Fruit fly (Drosophila melanogaster) whole organism, wandering third instar larva: ENCODE measurements around the gene CG43293.

Source experiments
- Abd-B ChIP-seq: fragments of >200 bp; optimal IDR thresholded peaks from 2 replicates; lab custom pipeline; 2017; ENCODE audit warnings: missing biosample characterization, missing genetic modification characterization
- CG32264 ChIP-seq: fragments of 200-800 bp; sonication (Bioruptor generic); optimal IDR thresholded peaks from 2 replicates; lab custom pipeline; 2016; ENCODE audit warnings: missing biosample characterization, missing genetic modification characterization
- CG9705 ChIP-seq: fragments of 200-800 bp; sonication (Bioruptor generic); optimal IDR thresholded peaks from 2 replicates; lab custom pipeline; 2018; ENCODE audit warnings: missing biosample characterization, mild to moderate bottlenecking, missing genetic modification characterization
- CrebA ChIP-seq: fragments of 200-800 bp; sonication (Bioruptor generic); optimal IDR thresholded peaks from 2 replicates; lab custom pipeline; 2016; ENCODE audit warnings: missing biosample characterization, mild to moderate bottlenecking, missing genetic modification characterization, borderline replicate concordance
- Dfd ChIP-seq: fragments of >200 bp; optimal IDR thresholded peaks from 2 replicates; lab custom pipeline; 2017; ENCODE audit warnings: missing biosample characterization, missing genetic modification characterization
- Dif ChIP-seq: fragments of 200-275, 200-300 bp; sonication (Bioruptor generic); optimal IDR thresholded peaks from 2 replicates; lab custom pipeline; 2018; ENCODE audit warnings: missing biosample characterization, missing genetic modification characterization; ENCODE audit not compliant: partially characterized antibody
- GATAd ChIP-seq: sonication (Bioruptor generic); optimal IDR thresholded peaks from 2 replicates; lab custom pipeline; 2016; ENCODE audit warnings: missing biosample characterization, missing genetic modification characterization
- HLH106 ChIP-seq: fragments of 200-800 bp; optimal IDR thresholded peaks from 3 replicates; lab custom pipeline; 2019; ENCODE audit warnings: missing biosample characterization, mild to moderate bottlenecking, missing genetic modification characterization, moderate library complexity
- Hnf4 ChIP-seq: fragments of 200-800 bp; sonication (Bioruptor generic); optimal IDR thresholded peaks from 2 replicates; lab custom pipeline; 2016; ENCODE audit warnings: missing biosample characterization, mild to moderate bottlenecking, missing genetic modification characterization
- Hr78 ChIP-seq: fragments of >200 bp; optimal IDR thresholded peaks from 2 replicates; lab custom pipeline; 2017; ENCODE audit warnings: missing biosample characterization, missing genetic modification characterization
- Hr83 ChIP-seq: fragments of 200-300 bp; sonication (Bioruptor generic); optimal IDR thresholded peaks from 2 replicates; lab custom pipeline; 2016; ENCODE audit warnings: missing biosample characterization, mild to moderate bottlenecking, missing genetic modification characterization, moderate library complexity; ENCODE audit not compliant: poor library complexity, severe bottlenecking
- Jra ChIP-seq: sonication (Bioruptor generic); optimal IDR thresholded peaks from 2 replicates; lab custom pipeline; 2016; ENCODE audit warnings: missing biosample characterization, missing genetic modification characterization
- Myc ChIP-seq: fragments of >200 bp; optimal IDR thresholded peaks from 2 replicates; lab custom pipeline; 2017
- OdsH ChIP-seq: fragments of 200-800 bp; sonication (Bioruptor generic); optimal IDR thresholded peaks from 2 replicates; lab custom pipeline; 2016; ENCODE audit warnings: missing biosample characterization, mild to moderate bottlenecking, missing genetic modification characterization
- Rel ChIP-seq, 2 experiments: fragments of 200-800 bp; sonication (Bioruptor generic) in 1 of 2; optimal IDR thresholded peaks; 2 replicates in 1 of 2; 3 replicates in 1 of 2; lab custom pipeline; 2016 to 2019; ENCODE audit warnings: mild to moderate bottlenecking in 2 of 2, missing biosample characterization in 2 of 2, missing genetic modification characterization in 2 of 2, moderate library complexity in 1 of 2
- Sp1 ChIP-seq: fragments of 200-800 bp; sonication (Bioruptor generic); optimal IDR thresholded peaks from 3 replicates; lab custom pipeline; 2019; ENCODE audit warnings: missing biosample characterization, mild to moderate bottlenecking, missing genetic modification characterization, moderate library complexity
- Vsx2 ChIP-seq: fragments of 200-300, 225-300 bp; sonication (Bioruptor generic); optimal IDR thresholded peaks from 2 replicates; lab custom pipeline; 2018; ENCODE audit warnings: missing biosample characterization, missing genetic modification characterization; ENCODE audit not compliant: partially characterized antibody
- br ChIP-seq: fragments of 200-800 bp; sonication (Bioruptor generic); optimal IDR thresholded peaks from 2 replicates; lab custom pipeline; 2016; ENCODE audit warnings: missing biosample characterization, missing genetic modification characterization
- brk ChIP-seq: fragments of 200-800 bp; sonication (Bioruptor generic); optimal IDR thresholded peaks from 2 replicates; lab custom pipeline; 2016; ENCODE audit warnings: missing biosample characterization, mild to moderate bottlenecking, missing genetic modification characterization
- dl ChIP-seq, 2 experiments: fragments of 175-275, 200-275 bp in 1 of 2; fragments of 200-275 bp in 1 of 2; sonication (Bioruptor generic); optimal IDR thresholded peaks; lab custom pipeline; 2018; ENCODE audit warnings: mild to moderate bottlenecking in 2 of 2, missing biosample characterization in 2 of 2, missing genetic modification characterization in 2 of 2, moderate library complexity in 2 of 2; ENCODE audit not compliant: partially characterized antibody in 2 of 2, insufficient read depth in 1 of 2
- dmrt93B ChIP-seq: fragments of 200-800 bp; sonication (Bioruptor generic); optimal IDR thresholded peaks from 2 replicates; lab custom pipeline; 2018; ENCODE audit warnings: missing biosample characterization, mild to moderate bottlenecking, missing genetic modification characterization
- dsf ChIP-seq: sonication (Bioruptor generic); optimal IDR thresholded peaks from 2 replicates; lab custom pipeline; 2016; ENCODE audit warnings: missing biosample characterization, missing genetic modification characterization, borderline replicate concordance
- ey ChIP-seq: fragments of 200-800 bp; sonication (Bioruptor generic); optimal IDR thresholded peaks from 2 replicates; lab custom pipeline; 2016; ENCODE audit warnings: missing biosample characterization, missing genetic modification characterization
- foxo ChIP-seq, 2 experiments: fragments of 200-800 bp; sonication (Bioruptor generic); optimal IDR thresholded peaks; 2 replicates in 1 of 2; 3 replicates in 1 of 2; lab custom pipeline; 2016 to 2017; ENCODE audit warnings: missing biosample characterization in 2 of 2, missing genetic modification characterization in 2 of 2
- fru ChIP-seq: fragments of 200-800 bp; sonication (Bioruptor generic); optimal IDR thresholded peaks from 3 replicates; lab custom pipeline; 2016; ENCODE audit warnings: missing biosample characterization, mild to moderate bottlenecking, missing genetic modification characterization
- h ChIP-seq: fragments of 200-800 bp; sonication (Bioruptor generic); optimal IDR thresholded peaks from 3 replicates; lab custom pipeline; 2016; ENCODE audit warnings: missing biosample characterization, mild to moderate bottlenecking, missing genetic modification characterization
- jim ChIP-seq: fragments of 175-275, 200-325 bp; sonication (Bioruptor generic); optimal IDR thresholded peaks from 2 replicates; lab custom pipeline; 2016; ENCODE audit warnings: missing biosample characterization, mild to moderate bottlenecking, missing genetic modification characterization
- lola ChIP-seq: fragments of >200 bp; optimal IDR thresholded peaks from 2 replicates; lab custom pipeline; 2017; ENCODE audit warnings: missing biosample characterization, missing genetic modification characterization
- pan ChIP-seq: fragments of >200 bp; optimal IDR thresholded peaks from 2 replicates; lab custom pipeline; 2017
- psq ChIP-seq: fragments of 200-800 bp; sonication (Bioruptor generic); optimal IDR thresholded peaks from 3 replicates; lab custom pipeline; 2017; ENCODE audit warnings: missing biosample characterization, mild to moderate bottlenecking, missing genetic modification characterization, moderate library complexity
- rgr ChIP-seq: fragments of 200-800 bp; sonication (Bioruptor generic); optimal IDR thresholded peaks from 3 replicates; lab custom pipeline; 2016; ENCODE audit warnings: missing biosample characterization, mild to moderate bottlenecking, missing genetic modification characterization
- sage ChIP-seq: fragments of 200-800 bp; sonication (Bioruptor generic); optimal IDR thresholded peaks from 2 replicates; lab custom pipeline; 2016; ENCODE audit warnings: missing biosample characterization, mild to moderate bottlenecking, missing genetic modification characterization
- sv ChIP-seq: fragments of 200-800 bp; sonication (Bioruptor generic); optimal IDR thresholded peaks from 3 replicates; lab custom pipeline; 2016; ENCODE audit warnings: missing biosample characterization, missing genetic modification characterization
- tai ChIP-seq: sonication (Bioruptor generic); optimal IDR thresholded peaks from 2 replicates; lab custom pipeline; 2016; ENCODE audit warnings: missing biosample characterization, missing genetic modification characterization
- usp ChIP-seq: fragments of >200 bp; optimal IDR thresholded peaks from 2 replicates; lab custom pipeline; 2017; ENCODE audit warnings: missing biosample characterization, missing genetic modification characterization
- woc ChIP-seq: sonication (Bioruptor generic); optimal IDR thresholded peaks from 2 replicates; lab custom pipeline; 2016; ENCODE audit warnings: missing biosample characterization, mild to moderate bottlenecking, missing genetic modification characterization

Gene CG43293

DNA sequence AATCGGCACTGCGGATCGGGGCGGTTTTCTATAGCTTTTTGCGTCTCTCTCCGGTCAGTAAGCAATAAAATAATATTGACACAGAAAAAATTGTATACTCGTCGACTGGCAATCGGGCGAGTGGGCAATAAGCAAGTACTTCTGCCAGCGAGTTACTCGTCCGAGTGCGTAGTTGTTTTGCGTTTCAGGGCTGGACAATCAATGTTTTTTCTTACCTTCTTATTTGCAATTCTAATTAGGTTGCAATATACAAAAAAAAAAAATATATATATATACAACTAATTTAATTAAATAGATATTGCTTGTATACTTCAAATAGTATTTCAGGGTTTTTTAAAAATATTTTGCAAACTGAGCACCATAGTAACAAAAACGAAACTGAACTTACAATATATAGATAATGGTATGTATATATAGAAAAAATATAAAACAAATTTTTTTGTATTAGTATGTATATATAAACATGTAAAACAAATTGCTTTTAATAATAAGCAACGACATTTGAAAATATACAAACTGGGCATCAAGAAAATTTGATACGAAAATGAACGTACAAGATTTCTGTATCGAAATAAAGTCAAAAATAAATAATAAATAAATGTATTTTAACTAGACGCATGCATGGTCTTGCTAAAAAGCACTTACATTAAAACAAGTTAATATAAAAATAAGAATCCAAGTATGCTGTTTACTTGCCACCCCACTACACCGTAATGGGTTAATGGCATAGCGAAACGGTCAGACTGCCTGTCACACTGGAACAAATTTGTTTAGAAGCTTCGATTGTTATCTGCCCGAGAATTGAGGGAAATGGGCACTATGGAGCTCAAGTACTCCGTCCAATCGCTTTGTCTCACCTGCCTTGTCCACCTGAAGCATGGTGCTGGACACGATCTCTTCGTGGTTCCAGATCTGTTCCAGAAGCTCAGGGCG is 4.3 kb downstream of the CG43293 start, which contains the start of the genes D19A and CG7386:
TSS of gene D19A (minus strand) at position 129 of the 933 bp plus-strand sequence.
TSS of gene CG7386 (plus strand) at position 751 of the 933 bp plus-strand sequence.
- TF ChIP-seq Myc (lab: Kevin White, UChicago) (peak; percentile 30), Rel (GFP tag; optimal IDR thresholded peaks at IDR 0.05; lab: Kevin White, UChicago) (no peak), Rel (tag; optimal IDR thresholded peaks at IDR 0.05; lab: Kevin White, UChicago) (peak; percentile 24), OdsH (peak; percentile 28), jim (GFP tag; lab: Kevin White, UChicago) (no peak), foxo (GFP tag; optimal IDR thresholded peaks at IDR 0.05; lab: Kevin White, UChicago) (peak in 1 of 2 experiments; percentile 70), HLH106 (tag; lab: Kevin White, UChicago) (peak; percentile 39), GATAd (GFP tag; lab: Kevin White, UChicago) (no peak), dsf (GFP tag; lab: Kevin White, UChicago) (no peak), dmrt93B (GFP tag; lab: Kevin White, UChicago) (no peak), Dif (GFP tag; lab: Kevin White, UChicago) (peak; percentile 91), Abd-B (no peak), rgr (GFP tag; lab: Kevin White, UChicago) (peak; percentile 59), brk (no peak), tai (GFP tag; lab: Kevin White, UChicago) (no peak), CrebA (no peak), psq (peak; percentile 55), sv (GFP tag; lab: Kevin White, UChicago) (peak; percentile 65), h (GFP tag; lab: Kevin White, UChicago) (peak; percentile 58), ey (peak; percentile 47), lola (GFP tag; lab: Kevin White, UChicago) (no peak), sage (GFP tag; lab: Kevin White, UChicago) (no peak), Hnf4 (GFP tag; lab: Kevin White, UChicago) (peak; percentile 66), Vsx2 (GFP tag; lab: Kevin White, UChicago) (peak; percentile 96), dl (GFP tag; optimal IDR thresholded peaks at IDR 0.05; lab: Kevin White, UChicago; ENCODE audit: insufficient read depth in 1 of 2, partially characterized antibody in 2 of 2) (peak in 1 of 2 experiments; percentile 28), Dfd (no peak), br (GFP tag; lab: Kevin White, UChicago) (peak; percentile 51), Hr83 (GFP tag; lab: Kevin White, UChicago) (peak; percentile 91), Sp1 (GFP tag; lab: Kevin White, UChicago) (peak; percentile 65), woc (peak; percentile 79), Hr78 (GFP tag; lab: Kevin White, UChicago) (no peak), usp (GFP tag; lab: Kevin White, UChicago) (no peak), fru (GFP tag; lab: Kevin White, UChicago) (peak; percentile 24), CG9705 (GFP tag; lab: Kevin White, UChicago) (peak; percentile 45)

- TF ChIP-seq usp (GFP tag; lab: Kevin White, UChicago) (no peak), br (GFP tag; lab: Kevin White, UChicago) (no peak), h (GFP tag; lab: Kevin White, UChicago) (peak; percentile 87), Jra (GFP tag; lab: Kevin White, UChicago) (peak; percentile 54), ey (peak; percentile 80), dl (GFP tag; optimal IDR thresholded peaks at IDR 0.05; lab: Kevin White, UChicago; ENCODE audit: insufficient read depth in 1 of 2, partially characterized antibody in 2 of 2) (no peak), dmrt93B (GFP tag; lab: Kevin White, UChicago) (peak; percentile 84), Dfd (no peak), psq (peak; percentile 83), HLH106 (tag; lab: Kevin White, UChicago) (peak; percentile 91), Rel (GFP tag; optimal IDR thresholded peaks at IDR 0.05; lab: Kevin White, UChicago) (no peak), Rel (tag; optimal IDR thresholded peaks at IDR 0.05; lab: Kevin White, UChicago) (peak; percentile 26), Sp1 (GFP tag; lab: Kevin White, UChicago) (peak; percentile 83), foxo (GFP tag; optimal IDR thresholded peaks at IDR 0.05; lab: Kevin White, UChicago) (peak in 1 of 2 experiments; percentile 88), OdsH (peak; percentile 80), jim (GFP tag; lab: Kevin White, UChicago) (no peak), Myc (lab: Kevin White, UChicago) (peak; percentile 12), Hnf4 (GFP tag; lab: Kevin White, UChicago) (peak; percentile 73), CG32264 (GFP tag; lab: Kevin White, UChicago) (no peak), rgr (GFP tag; lab: Kevin White, UChicago) (peak; percentile 86), CG9705 (GFP tag; lab: Kevin White, UChicago) (peak; percentile 82), pan (lab: Kevin White, UChicago) (no peak), fru (GFP tag; lab: Kevin White, UChicago) (no peak), sage (GFP tag; lab: Kevin White, UChicago) (no peak), sv (GFP tag; lab: Kevin White, UChicago) (peak; percentile 78), brk (no peak), Hr83 (GFP tag; lab: Kevin White, UChicago) (peak; percentile 34), Abd-B (no peak), dsf (GFP tag; lab: Kevin White, UChicago) (peak; percentile 55), woc (peak; percentile 88)
- TF ChIP-seq, all 38 proteins: peak for 18
Observed at dm6 chr3L:6192822-6193555, 8.0 kb downstream of the CG43293 start, which contains the start of the genes Sf3b6 and Tnpo. Gene Sf3b6 (minus strand): TSS chr3L:6193179. Gene Tnpo (plus strand): TSS chr3L:6193480.
